Fruit fly (Drosophila melanogaster) whole organism, embryonic: ENCODE data around the gene CG33947.

Experiments used
- Asciz ChIP-seq: fragments of 200-800 bp; sonication (Bioruptor generic); optimal IDR thresholded peaks from 2 replicates; lab custom pipeline; 2017; ENCODE audit warnings: missing biosample characterization, mild to moderate bottlenecking, missing genetic modification characterization, missing genetic modification reagents
- Atf3 ChIP-seq: fragments of 200-800 bp; sonication (Bioruptor generic); optimal IDR thresholded peaks from 3 replicates; lab custom pipeline; 2016; ENCODE audit warnings: missing biosample characterization, missing genetic modification characterization
- BtbVII ChIP-seq: fragments of 200-800 bp; sonication (Bioruptor generic); optimal IDR thresholded peaks from 3 replicates; lab custom pipeline; 2017; ENCODE audit warnings: missing biosample characterization, mild to moderate bottlenecking, missing genetic modification characterization
- CG10979 ChIP-seq: fragments of 200-800 bp; sonication (Bioruptor generic); optimal IDR thresholded peaks from 2 replicates; lab custom pipeline; 2018; ENCODE audit warnings: missing biosample characterization, mild to moderate bottlenecking, missing genetic modification characterization, moderate library complexity
- CG11504 ChIP-seq: fragments of 200-800 bp; sonication (Bioruptor generic); optimal IDR thresholded peaks from 3 replicates; lab custom pipeline; 2019; ENCODE audit warnings: missing biosample characterization, mild to moderate bottlenecking, missing genetic modification characterization, moderate library complexity
- CG11696 ChIP-seq: fragments of 200-800 bp; sonication (Bioruptor generic); IDR thresholded peaks from 2 replicates; pipeline ENCODE4 v1.3.6; 2022; ENCODE audit warnings: missing biosample characterization, missing genetic modification characterization
- CG13296 ChIP-seq: fragments of 200-800 bp; sonication (Bioruptor generic); optimal IDR thresholded peaks from 3 replicates; lab custom pipeline; 2018; ENCODE audit warnings: missing biosample characterization, mild to moderate bottlenecking, missing genetic modification characterization
- CG15269 ChIP-seq: fragments of 200-800 bp; sonication (Bioruptor generic); optimal IDR thresholded peaks from 2 replicates; lab custom pipeline; 2018; ENCODE audit warnings: missing biosample characterization, mild to moderate bottlenecking, missing genetic modification characterization, moderate library complexity
- CG17361 ChIP-seq: fragments of 200-800 bp; sonication (Bioruptor generic); IDR thresholded peaks from 3 replicates; pipeline ENCODE4 v1.3.6; 2022; ENCODE audit warnings: missing biosample characterization, missing genetic modification characterization
- CG17385 ChIP-seq: fragments of 200-800 bp; sonication (Bioruptor generic); optimal IDR thresholded peaks from 3 replicates; lab custom pipeline; 2018; ENCODE audit warnings: missing biosample characterization, mild to moderate bottlenecking, missing genetic modification characterization
- CG1832 ChIP-seq: fragments of 200-800 bp; sonication (Bioruptor generic); optimal IDR thresholded peaks from 2 replicates; lab custom pipeline; 2017; ENCODE audit warnings: missing biosample characterization, mild to moderate bottlenecking, missing genetic modification characterization, inconsistent platforms
- CG2129 ChIP-seq: fragments of 200-800 bp; sonication (Bioruptor generic); IDR thresholded peaks from 2 replicates; pipeline ENCODE4 v1.3.6; 2022; ENCODE audit warnings: missing biosample characterization, missing genetic modification characterization; ENCODE audit not compliant: partially characterized antibody
- CG34224 ChIP-seq: fragments of 200-800 bp; sonication (Bioruptor generic); IDR thresholded peaks from 3 replicates; pipeline ENCODE4 v1.3.6; 2022; ENCODE audit warnings: missing biosample characterization, missing genetic modification characterization; ENCODE audit not compliant: partially characterized antibody
- CG4282 ChIP-seq: fragments of 200-800 bp; sonication (Bioruptor generic); optimal IDR thresholded peaks from 2 replicates; lab custom pipeline; 2016; ENCODE audit warnings: missing biosample characterization, missing genetic modification characterization
- CG4360 ChIP-seq: fragments of 200-800 bp; sonication (Bioruptor generic); IDR thresholded peaks from 2 replicates; pipeline ENCODE4 v1.3.6; 2022; ENCODE audit warnings: missing biosample characterization, missing genetic modification characterization
- CG4707 ChIP-seq: fragments of 200-800 bp; sonication (Bioruptor generic); optimal IDR thresholded peaks from 2 replicates; lab custom pipeline; 2018; ENCODE audit warnings: missing biosample characterization, mild to moderate bottlenecking, missing genetic modification characterization, moderate library complexity
- CG6175 ChIP-seq: fragments of 200-800 bp; sonication (Bioruptor generic); IDR thresholded peaks from 3 replicates; pipeline ENCODE4 v1.3.6; 2022; ENCODE audit warnings: missing biosample characterization, missing genetic modification characterization
- CG6654 ChIP-seq: fragments of 200-800 bp; sonication (Bioruptor generic); optimal IDR thresholded peaks from 2 replicates; lab custom pipeline; 2017; ENCODE audit warnings: missing biosample characterization, mild to moderate bottlenecking, missing genetic modification characterization
- CG6683 ChIP-seq: fragments of 200-800 bp; sonication (Bioruptor generic); optimal IDR thresholded peaks from 2 replicates; lab custom pipeline; 2017; ENCODE audit warnings: missing biosample characterization, mild to moderate bottlenecking, missing genetic modification characterization, missing genetic modification reagents
- CG7357 ChIP-seq: fragments of 200-800 bp; sonication (Bioruptor generic); IDR thresholded peaks from 3 replicates; pipeline ENCODE4 v1.3.6; 2022; ENCODE audit warnings: missing biosample characterization, missing genetic modification characterization
- CG7556 ChIP-seq: fragments of 200-800 bp; sonication (Bioruptor generic); optimal IDR thresholded peaks from 2 replicates; lab custom pipeline; 2017; ENCODE audit warnings: missing biosample characterization, mild to moderate bottlenecking, missing genetic modification characterization
- CG7928 ChIP-seq: fragments of 200-800 bp; sonication (Bioruptor generic); optimal IDR thresholded peaks from 2 replicates; lab custom pipeline; 2017; ENCODE audit warnings: missing biosample characterization, mild to moderate bottlenecking, missing genetic modification characterization
- NFAT ChIP-seq: fragments of 200-800 bp; sonication (Bioruptor generic); IDR thresholded peaks from 2 replicates; pipeline ENCODE4 v1.3.6; 2022; ENCODE audit warnings: missing biosample characterization, missing genetic modification characterization
- Neu2 ChIP-seq: fragments of 200-800 bp; sonication (Bioruptor generic); optimal IDR thresholded peaks from 3 replicates; lab custom pipeline; 2016; ENCODE audit warnings: missing biosample characterization, missing genetic modification characterization, borderline replicate concordance
- Oli ChIP-seq: fragments of 200-800 bp; sonication (Bioruptor generic); optimal IDR thresholded peaks from 2 replicates; lab custom pipeline; 2018; ENCODE audit warnings: missing biosample characterization, mild to moderate bottlenecking, missing genetic modification characterization, moderate library complexity
- PHDP ChIP-seq: fragments of 200-800 bp; sonication (Bioruptor generic); optimal IDR thresholded peaks from 3 replicates; lab custom pipeline; 2018; ENCODE audit warnings: missing biosample characterization, mild to moderate bottlenecking, missing genetic modification characterization, moderate library complexity
- Trl ChIP-seq, 3 experiments: fragments of >200 bp in 2 of 3; fragments of 200-800 bp in 1 of 3; sonication (Bioruptor generic) in 1 of 3; optimal IDR thresholded peaks; 2 replicates in 1 of 3; 3 replicates in 2 of 3; lab custom pipeline; 2016 to 2017; ENCODE audit warnings: missing biosample characterization in 1 of 3, missing genetic modification characterization in 1 of 3
- Xrp1 ChIP-seq: fragments of 200-800 bp; sonication (Bioruptor generic); IDR thresholded peaks from 2 replicates; pipeline ENCODE4 v1.3.6; 2022; ENCODE audit warnings: missing biosample characterization, missing genetic modification characterization
- abd-A ChIP-seq: fragments of 200-800 bp; sonication (Bioruptor generic); optimal IDR thresholded peaks from 3 replicates; lab custom pipeline; 2019; ENCODE audit warnings: missing biosample characterization, mild to moderate bottlenecking, missing genetic modification characterization, moderate library complexity
- ac ChIP-seq: fragments of 200-800 bp; sonication (Bioruptor generic); optimal IDR thresholded peaks from 3 replicates; lab custom pipeline; 2017; ENCODE audit warnings: missing biosample characterization, mild to moderate bottlenecking, missing genetic modification characterization
- ato ChIP-seq: fragments of 200-800 bp; sonication (Bioruptor generic); IDR thresholded peaks from 2 replicates; pipeline ENCODE4 v1.3.6; 2022; ENCODE audit warnings: missing biosample characterization, missing genetic modification characterization; ENCODE audit not compliant: partially characterized antibody
- bab2 ChIP-seq: fragments of 200-800 bp; sonication (Bioruptor generic); optimal IDR thresholded peaks from 2 replicates; lab custom pipeline; 2016; ENCODE audit warnings: missing biosample characterization, missing genetic modification characterization
- br ChIP-seq: fragments of >200 bp; optimal IDR thresholded peaks from 2 replicates; lab custom pipeline; 2017
- chinmo ChIP-seq: fragments of 200-800 bp; sonication (Bioruptor generic); IDR thresholded peaks from 4 replicates; pipeline ENCODE4 v1.3.6; 2022; ENCODE audit warnings: missing biosample characterization, missing genetic modification characterization; ENCODE audit not compliant: partially characterized antibody
- chn ChIP-seq: fragments of 200-800 bp; sonication (Bioruptor generic); optimal IDR thresholded peaks from 2 replicates; lab custom pipeline; 2016; ENCODE audit warnings: missing biosample characterization, missing genetic modification characterization
- crol ChIP-seq: fragments of 200-800 bp; sonication (Bioruptor generic); IDR thresholded peaks from 2 replicates; pipeline ENCODE4 v1.3.6; 2022; ENCODE audit warnings: missing biosample characterization, missing genetic modification characterization
- dysf ChIP-seq: fragments of 200-800 bp; sonication (Bioruptor generic); IDR thresholded peaks from 3 replicates; pipeline ENCODE4 v1.3.6; 2022; ENCODE audit warnings: missing biosample characterization, missing genetic modification characterization
- gem ChIP-seq: fragments of 200-800 bp; sonication (Bioruptor generic); optimal IDR thresholded peaks from 2 replicates; lab custom pipeline; 2019; ENCODE audit warnings: missing biosample characterization, mild to moderate bottlenecking, missing genetic modification characterization, moderate library complexity
- h ChIP-seq: fragments of >200 bp; optimal IDR thresholded peaks from 2 replicates; lab custom pipeline; 2017
- lov ChIP-seq, 2 experiments: fragments of 200-800 bp in 1 of 2; fragments of >200 bp in 1 of 2; sonication (Bioruptor generic) in 1 of 2; IDR thresholded peaks in 1 of 2; optimal IDR thresholded peaks in 1 of 2; 2 replicates in 1 of 2; 3 replicates in 1 of 2; pipeline versions ENCODE4 v1.3.6 to Lab custom; 2017 to 2022; ENCODE audit warnings: missing biosample characterization in 1 of 2, missing genetic modification characterization in 1 of 2
- nerfin-2 ChIP-seq: fragments of 200-800 bp; sonication (Bioruptor generic); IDR thresholded peaks from 2 replicates; pipeline ENCODE4 v1.3.6; 2022; ENCODE audit warnings: missing biosample characterization, missing genetic modification characterization; ENCODE audit not compliant: partially characterized antibody
- nom ChIP-seq: fragments of 200-800 bp; sonication (Bioruptor generic); optimal IDR thresholded peaks from 2 replicates; lab custom pipeline; 2017; ENCODE audit warnings: missing biosample characterization, missing genetic modification characterization, mild to moderate bottlenecking, moderate library complexity, missing genetic modification reagents
- oc ChIP-seq: fragments of 200-800 bp; sonication (Bioruptor generic); optimal IDR thresholded peaks from 2 replicates; lab custom pipeline; 2018; ENCODE audit warnings: missing biosample characterization, mild to moderate bottlenecking, missing genetic modification characterization, moderate library complexity
- row ChIP-seq: fragments of 200-800 bp; sonication (Bioruptor generic); IDR thresholded peaks from 3 replicates; pipeline ENCODE4 v1.3.6; 2022; ENCODE audit warnings: missing biosample characterization, missing genetic modification characterization
- sima ChIP-seq: fragments of 200-800 bp; sonication (Bioruptor generic); optimal IDR thresholded peaks from 2 replicates; lab custom pipeline; 2016; ENCODE audit warnings: missing biosample characterization, missing genetic modification characterization
- sug ChIP-seq: fragments of 200-800 bp; optimal IDR thresholded peaks from 2 replicates; lab custom pipeline; 2019; ENCODE audit warnings: missing biosample characterization, mild to moderate bottlenecking, missing genetic modification characterization, moderate library complexity
- tna ChIP-seq: fragments of 200-800 bp; sonication (Bioruptor generic); IDR thresholded peaks from 2 replicates; pipeline ENCODE4 v1.3.6; 2022; ENCODE audit warnings: missing biosample characterization, missing genetic modification characterization; ENCODE audit not compliant: partially characterized antibody
- trh ChIP-seq: fragments of 200-800 bp; sonication (Bioruptor generic); optimal IDR thresholded peaks from 2 replicates; lab custom pipeline; 2016; ENCODE audit warnings: missing biosample characterization, missing genetic modification characterization

CG33947 gene

dm6 chr3L:11123598-11124284, 27.4 kb downstream of the CG33947 start (continued):
- no peak for TF ChIP-seq nerfin-2 (GFP tag; lab: Robert Waterston, UW)
- peak; percentile 84 for TF ChIP-seq CG4360 (GFP tag; lab: Robert Waterston, UW)
- peak; percentile 48 for TF ChIP-seq CG1832
- no peak for TF ChIP-seq Neu2 (GFP tag; lab: Kevin White, UChicago)
- TF ChIP-seq ato (GFP tag; lab: Robert Waterston, UW): 0 out of 2 replicates have a peak, but pooled peaks have one; percentile 37
- TF ChIP-seq nom: peak; percentile 41
- peak; percentile 32 for TF ChIP-seq abd-A (tag; lab: Kevin White, UChicago)
- no peak for TF ChIP-seq CG2129 (GFP tag; lab: Robert Waterston, UW)
- peak; percentile 71 to 88 for TF ChIP-seq Trl (optimal IDR thresholded peaks at IDR 0.05; lab: Kevin White, UChicago)
- TF ChIP-seq Trl (GFP tag; optimal IDR thresholded peaks at IDR 0.05; lab: Kevin White, UChicago): no peak
- no peak for TF ChIP-seq CG4707 (GFP tag; lab: Kevin White, UChicago)
- TF ChIP-seq CG10979: no peak
- TF ChIP-seq CG6654 (GFP tag; lab: Kevin White, UChicago): peak; percentile 96
- TF ChIP-seq CG13296 (GFP tag; lab: Kevin White, UChicago): no peak
- TF ChIP-seq ac (GFP tag; lab: Kevin White, UChicago): peak; percentile 29
- TF ChIP-seq Asciz: no peak
- TF ChIP-seq chinmo (GFP tag; lab: Robert Waterston, UW): 0 out of 4 replicates have a peak, but pooled peaks have one; percentile 31
- peak; percentile 2 for TF ChIP-seq BtbVII (GFP tag; lab: Kevin White, UChicago)

- no peak for TF ChIP-seq sima (GFP tag; lab: Kevin White, UChicago)
- no peak for TF ChIP-seq sug (tag; lab: Kevin White, UChicago)
- TF ChIP-seq CG11504 (tag; lab: Kevin White, UChicago): peak; percentile 46
- no peak for TF ChIP-seq CG11696 (GFP tag; lab: Robert Waterston, UW)
- TF ChIP-seq row: peak; percentile 19; the same call in 1 of the 3 replicates
- TF ChIP-seq CG15269 (tag; lab: Kevin White, UChicago): no peak
- no peak for TF ChIP-seq h (lab: Kevin White, UChicago)
- no peak for TF ChIP-seq dysf (GFP tag; lab: Robert Waterston, UW)
- no peak for TF ChIP-seq CG6683 (GFP tag; lab: Kevin White, UChicago)
- TF ChIP-seq chn: peak; percentile 16
- no peak for TF ChIP-seq Atf3
- peak; percentile 6 for TF ChIP-seq CG7556 (GFP tag; lab: Kevin White, UChicago)
- peak; percentile 15 for TF ChIP-seq CG17385
- no peak for TF ChIP-seq CG7357 (GFP tag; lab: Robert Waterston, UW)
- peak; percentile 44 for TF ChIP-seq Oli (tag; lab: Kevin White, UChicago)
- no peak for TF ChIP-seq tna
- no peak for TF ChIP-seq CG4282 (GFP tag; lab: Kevin White, UChicago)
- peak; percentile 52 for TF ChIP-seq gem
- no peak for TF ChIP-seq bab2 (GFP tag; lab: Kevin White, UChicago)
- no peak for TF ChIP-seq lov (optimal IDR thresholded peaks at IDR 0.05; lab: Kevin White, UChicago)
- no peak for TF ChIP-seq lov (GFP tag; IDR thresholded peaks at IDR 0.05; lab: Robert Waterston, UW)
- TF ChIP-seq crol (GFP tag; lab: Robert Waterston, UW): no peak
- TF ChIP-seq NFAT (GFP tag; lab: Robert Waterston, UW): no peak
- no peak for TF ChIP-seq CG6175 (GFP tag; lab: Robert Waterston, UW)
- peak; percentile 34; the same call in 1 of the 3 replicates for TF ChIP-seq CG17361
- no peak for TF ChIP-seq trh (GFP tag; lab: Kevin White, UChicago)
- no peak for TF ChIP-seq CG7928 (GFP tag; lab: Kevin White, UChicago)
- peak; percentile 23 for TF ChIP-seq PHDP
- TF ChIP-seq CG10979: peak; percentile 27
- no peak for TF ChIP-seq CG34224 (GFP tag; lab: Robert Waterston, UW)
- TF ChIP-seq br: no peak
- no peak for TF ChIP-seq oc (tag; lab: Kevin White, UChicago)
- peak; percentile 8; the same call in 1 of the 2 replicates for TF ChIP-seq Xrp1 (GFP tag; lab: Robert Waterston, UW)
Measured at dm6 chr3L:11124439-11124838, 28.1 kb downstream of the CG33947 start.
